Fruit fly (Drosophila melanogaster) whole organism, adult: ENCODE data around the gene CG17075.

ENCODE experiments used
- CG12768 ChIP-seq: fragments of 200-800 bp; sonication (Bioruptor generic); optimal IDR thresholded peaks from 2 replicates; lab custom pipeline; 2017; ENCODE audit warnings: missing biosample characterization, missing genetic modification characterization, mild to moderate bottlenecking, moderate library complexity, missing genetic modification reagents
- Crg-1 ChIP-seq: fragments of 200-800 bp; sonication (Bioruptor generic); optimal IDR thresholded peaks from 2 replicates; lab custom pipeline; 2016; ENCODE audit warnings: missing biosample characterization, missing genetic modification characterization
- kay ChIP-seq: fragments of 200-800 bp; sonication (Bioruptor generic); peaks from one replicate; lab custom pipeline; 2016; ENCODE audit warnings: missing biosample characterization, missing genetic modification characterization, borderline replicate concordance

DNA sequence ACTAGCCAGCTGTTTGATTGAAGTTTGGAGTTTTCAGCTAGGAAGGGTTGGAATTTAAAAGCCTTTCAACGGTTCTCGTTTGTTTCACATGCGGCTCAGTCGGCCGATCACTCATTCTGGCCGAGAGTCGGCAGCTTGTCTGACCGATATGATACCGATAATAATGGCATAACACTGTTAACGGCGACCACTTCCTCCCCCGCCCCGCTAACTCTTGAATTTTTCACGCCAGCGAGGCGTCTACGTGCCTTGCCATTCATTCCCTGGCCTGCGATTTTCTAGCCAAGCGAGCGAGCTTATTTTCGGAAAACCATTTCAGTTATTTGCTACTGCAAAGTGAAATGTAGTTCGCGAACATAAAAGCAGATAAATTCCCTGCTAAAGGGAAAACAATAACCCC lies 32.7 kb upstream of the CG17075 start:
- TF ChIP-seq CG12768 (GFP tag; lab: Kevin White, UChicago) = no peak
- TF ChIP-seq kay (GFP tag; lab: Kevin White, UChicago) = no peak
- TF ChIP-seq Crg-1 (GFP tag; lab: Kevin White, UChicago) = no peak
